Fruit fly (Drosophila melanogaster) whole organism, pupa: ENCODE results near the gene CG1575.

Source experiments
- CG10348 ChIP-seq: fragments of 200-800 bp; sonication (Bioruptor generic); IDR thresholded peaks from 2 replicates; pipeline ENCODE4 v1.3.6; 2022; ENCODE audit warnings: missing biosample characterization, missing genetic modification characterization
- CG12605 ChIP-seq: fragments of 200-800 bp; sonication (Bioruptor generic); IDR thresholded peaks from 2 replicates; pipeline ENCODE4 v1.3.6; 2022; ENCODE audit warnings: missing biosample characterization, missing genetic modification characterization
- CG13204 ChIP-seq: fragments of 200-800 bp; sonication (Bioruptor generic); optimal IDR thresholded peaks from 2 replicates; lab custom pipeline; 2018; ENCODE audit warnings: missing biosample characterization, mild to moderate bottlenecking, missing genetic modification characterization, moderate library complexity
- CG14655 ChIP-seq: fragments of 200-800 bp; sonication (Bioruptor generic); optimal IDR thresholded peaks from 3 replicates; lab custom pipeline; 2017; ENCODE audit warnings: mild to moderate bottlenecking, missing biosample characterization, missing genetic modification reagents, missing genetic modification characterization
- CG15710 ChIP-seq: fragments of 200-800 bp; sonication (Bioruptor generic); optimal IDR thresholded peaks from 2 replicates; lab custom pipeline; 2018; ENCODE audit warnings: missing biosample characterization, mild to moderate bottlenecking, missing genetic modification characterization, moderate library complexity
- CG32121 ChIP-seq: fragments of 200-800 bp; sonication (Bioruptor generic); IDR thresholded peaks from 2 replicates; pipeline ENCODE4 v1.3.6; 2022; ENCODE audit warnings: missing biosample characterization, missing genetic modification characterization
- CG34367 ChIP-seq: fragments of 200-800 bp; sonication (Bioruptor generic); optimal IDR thresholded peaks from 2 replicates; lab custom pipeline; 2018; ENCODE audit warnings: missing biosample characterization, mild to moderate bottlenecking, missing genetic modification characterization
- CG4496 ChIP-seq: fragments of 200-800 bp; sonication (Bioruptor generic); IDR thresholded peaks from 3 replicates; pipeline ENCODE4 v1.3.6; 2022; ENCODE audit warnings: missing biosample characterization, missing genetic modification characterization
- CG8301 ChIP-seq: fragments of 200-800 bp; sonication (Bioruptor generic); optimal IDR thresholded peaks from 2 replicates; lab custom pipeline; 2018; ENCODE audit warnings: missing biosample characterization, mild to moderate bottlenecking, missing genetic modification characterization
- EcR ChIP-seq: fragments of 200-800 bp; sonication (Bioruptor generic); optimal IDR thresholded peaks from 3 replicates; lab custom pipeline; 2019; ENCODE audit warnings: missing biosample characterization, missing genetic modification characterization, mild to moderate bottlenecking, moderate library complexity, missing genetic modification reagents
- Pif1B ChIP-seq: fragments of 200-800 bp; sonication (Bioruptor generic); optimal IDR thresholded peaks from 3 replicates; lab custom pipeline; 2016; ENCODE audit warnings: missing biosample characterization, missing genetic modification characterization
- Snoo ChIP-seq: fragments of 200-800 bp; sonication (Bioruptor generic); optimal IDR thresholded peaks from 3 replicates; lab custom pipeline; 2017; ENCODE audit warnings: missing biosample characterization, mild to moderate bottlenecking, missing genetic modification characterization, inconsistent platforms
- gl ChIP-seq: fragments of 200-800 bp; sonication (Bioruptor generic); optimal IDR thresholded peaks from 2 replicates; lab custom pipeline; 2018; ENCODE audit warnings: missing biosample characterization, mild to moderate bottlenecking, missing genetic modification characterization
- rn ChIP-seq: fragments of 200-800 bp; sonication (Bioruptor generic); IDR thresholded peaks from 2 replicates; pipeline ENCODE4 v1.3.6; 2022; ENCODE audit warnings: missing biosample characterization, missing genetic modification characterization

DNA sequence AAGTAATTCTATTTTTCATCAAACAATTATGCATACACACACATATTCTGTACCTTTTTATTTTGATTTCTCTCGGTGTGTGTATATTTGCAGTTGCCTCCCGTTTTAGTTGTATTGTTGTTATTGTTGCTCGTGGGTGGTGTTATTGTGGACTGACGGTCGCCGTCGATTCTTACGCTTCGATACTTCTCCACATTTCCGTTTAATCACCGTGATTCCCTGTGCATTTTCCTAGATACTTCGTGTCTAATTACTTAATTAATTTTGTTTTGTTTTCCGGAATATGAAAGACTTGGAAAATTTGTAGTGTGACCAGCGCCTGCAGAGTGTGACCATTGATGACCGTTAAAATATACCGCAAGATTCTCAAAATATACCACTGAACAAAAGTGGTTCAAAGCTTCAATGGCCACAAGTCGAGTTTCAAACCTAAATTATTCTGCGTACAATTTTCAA, 23.1 kb upstream of the CG1575 start, which contains the start of gene UbcE2H:
- TF ChIP-seq CG13204 (no peak), rn (GFP tag; lab: Robert Waterston, UW) (no peak), Snoo (tag; lab: Kevin White, UChicago) (no peak), CG10348 (GFP tag; lab: Robert Waterston, UW) (no peak), CG32121 (GFP tag; lab: Robert Waterston, UW) (no peak), Pif1B (peak; percentile 28), EcR (GFP tag; lab: Kevin White, UChicago) (no peak), CG15710 (tag; lab: Kevin White, UChicago) (no peak), CG34367 (no peak), CG8301 (tag; lab: Kevin White, UChicago) (no peak), CG12605 (GFP tag; lab: Robert Waterston, UW) (no peak), gl (tag; lab: Kevin White, UChicago) (no peak), CG4496 (GFP tag; lab: Robert Waterston, UW) (no peak), CG14655 (GFP tag; lab: Kevin White, UChicago) (no peak)
